Worm (Caenorhabditis elegans): ENCODE results near the gene sdz-32.

Gene sdz-32

ce11 chrII:3434893-3435503 lies 38.8 kb upstream of the sdz-32 start:
- TF ChIP-seq pros-1 (tag; optimal IDR thresholded peaks at IDR 0.05) (no peak), hlh-8 (tag; optimal IDR thresholded peaks at IDR 0.05) (no peak), ttx-3 (tag; optimal IDR thresholded peaks at IDR 0.05) (no peak), Y22D7AL.16 (tag; optimal IDR thresholded peaks at IDR 0.05) (no peak), ceh-45 (GFP tag; IDR thresholded peaks at IDR 0.05) (no peak), ceh-31 (tag; optimal IDR thresholded peaks at IDR 0.05) (no peak), K09A11.1 (tag; optimal IDR thresholded peaks at IDR 0.05; ENCODE audit: insufficient read depth) (no peak), npax-4 (tag; optimal IDR thresholded peaks at IDR 0.05) (no peak), ceh-48 (tag; optimal IDR thresholded peaks at IDR 0.05) (no peak), unc-55 (GFP tag; optimal IDR thresholded peaks at IDR 0.05) (no peak), hlh-30 (tag; optimal IDR thresholded peaks at IDR 0.05; ENCODE audit: insufficient read depth) (no peak), hlh-13 (GFP tag; optimal IDR thresholded peaks at IDR 0.05) (no peak), ets-4 (tag; optimal IDR thresholded peaks at IDR 0.05) (no peak), ceh-24 (tag; optimal IDR thresholded peaks at IDR 0.05) (no peak), ceh-6 (GFP tag; optimal IDR thresholded peaks at IDR 0.05) (no peak)

- TF ChIP-seq ceh-22 (tag; optimal IDR thresholded peaks at IDR 0.05) (no peak), ceh-34 (tag; optimal IDR thresholded peaks at IDR 0.05) (no peak), ceh-6 (GFP tag; optimal IDR thresholded peaks at IDR 0.05) (no peak), lin-11 (tag; optimal IDR thresholded peaks at IDR 0.05) (no peak), dmd-4 (tag; optimal IDR thresholded peaks at IDR 0.05; ENCODE audit: borderline replicate concordance) (no peak), pros-1 (tag; optimal IDR thresholded peaks at IDR 0.05) (no peak), hlh-13 (GFP tag; optimal IDR thresholded peaks at IDR 0.05) (no peak), ceh-9 (tag; optimal IDR thresholded peaks at IDR 0.05) (no peak), K02D7.2 (tag; optimal IDR thresholded peaks at IDR 0.05) (no peak), hlh-30 (tag; optimal IDR thresholded peaks at IDR 0.05; ENCODE audit: insufficient read depth) (no peak), hlh-8 (tag; optimal IDR thresholded peaks at IDR 0.05) (no peak), sox-2 (GFP tag; IDR thresholded peaks at IDR 0.05) (no peak), unc-3 (GFP tag; conservative IDR thresholded peaks at IDR 0.05) (no peak), unc-3 (tag; optimal IDR thresholded peaks at IDR 0.05) (no peak), pag-3 (tag; optimal IDR thresholded peaks at IDR 0.05; ENCODE audit: borderline replicate concordance) (no peak), fkh-10 (GFP tag; optimal IDR thresholded peaks at IDR 0.05) (no peak), hlh-6 (tag; optimal IDR thresholded peaks at IDR 0.05) (no peak), pha-4 (tag; optimal IDR thresholded peaks at IDR 0.05) (no peak), hlh-15 (tag; optimal IDR thresholded peaks at IDR 0.05) (no peak), ceh-30 (tag; optimal IDR thresholded peaks at IDR 0.05) (no peak), ceh-19 (GFP tag; optimal IDR thresholded peaks at IDR 0.05) (no peak)
These were observed 37.4 kb upstream of the sdz-32 start, which contains the start of gene skpo-2 for ce11 chrII:3436412-3436811. skpo-2 (minus strand) TSS chrII:3436512.

ce11 chrII:3437393-3437792 lies 36.5 kb upstream of the sdz-32 start:
- TF ChIP-seq ceh-34 (tag; optimal IDR thresholded peaks at IDR 0.05) (no peak), nfya-1 (tag; optimal IDR thresholded peaks at IDR 0.05) (no peak), pat-9 (tag; optimal IDR thresholded peaks at IDR 0.05) (no peak), ceh-45 (GFP tag; IDR thresholded peaks at IDR 0.05) (no peak)

- TF ChIP-seq hlh-8 (tag; optimal IDR thresholded peaks at IDR 0.05) = no peak
- TF ChIP-seq sox-4 (tag; optimal IDR thresholded peaks at IDR 0.05) = no peak
- no peak for TF ChIP-seq pha-2 (tag; optimal IDR thresholded peaks at IDR 0.05)
These were observed 35.6 kb upstream of the sdz-32 start for ce11 chrII:3438280-3438679.
